Fruit fly (Drosophila melanogaster) whole organism, pupa: Measurements from ENCODE around the gene CG46465.
A peak's percentile ranks its signal among the peaks of the same experiment; 100 is the strongest.

Experiments
- CG10348 ChIP-seq: fragments of 200-800 bp; sonication (Bioruptor generic); IDR thresholded peaks from 2 replicates; pipeline ENCODE4 v1.3.6; 2022; ENCODE audit warnings: missing biosample characterization, missing genetic modification characterization
- CG12605 ChIP-seq: fragments of 200-800 bp; sonication (Bioruptor generic); IDR thresholded peaks from 2 replicates; pipeline ENCODE4 v1.3.6; 2022; ENCODE audit warnings: missing biosample characterization, missing genetic modification characterization
- CG4496 ChIP-seq: fragments of 200-800 bp; sonication (Bioruptor generic); IDR thresholded peaks from 3 replicates; pipeline ENCODE4 v1.3.6; 2022; ENCODE audit warnings: missing biosample characterization, missing genetic modification characterization
- CG8159 ChIP-seq: fragments of 200-800 bp; sonication (Bioruptor generic); optimal IDR thresholded peaks from 3 replicates; lab custom pipeline; 2018; ENCODE audit warnings: missing biosample characterization, mild to moderate bottlenecking, missing genetic modification characterization, moderate library complexity
- CG9948 ChIP-seq: fragments of 200-800 bp; sonication (Bioruptor generic); optimal IDR thresholded peaks from 2 replicates; lab custom pipeline; 2018; ENCODE audit warnings: missing biosample characterization, mild to moderate bottlenecking, missing genetic modification characterization, moderate library complexity
- EcR ChIP-seq: fragments of 200-800 bp; sonication (Bioruptor generic); optimal IDR thresholded peaks from 3 replicates; lab custom pipeline; 2019; ENCODE audit warnings: missing biosample characterization, missing genetic modification characterization, mild to moderate bottlenecking, moderate library complexity, missing genetic modification reagents
- Ets98B ChIP-seq: fragments of 200-800 bp; sonication (Bioruptor generic); IDR thresholded peaks from 2 replicates; pipeline ENCODE4 v1.3.6; 2022; ENCODE audit warnings: missing biosample characterization, missing genetic modification characterization
- fd96Ca ChIP-seq: fragments of 200-800 bp; sonication (Bioruptor generic); IDR thresholded peaks from 3 replicates; pipeline ENCODE4 v1.3.6; 2022; ENCODE audit warnings: missing biosample characterization, missing genetic modification characterization

dm6 chr2L:18968370-18969105 is 23.8 kb upstream of the CG46465 start, which contains the start of the genes Nak and Tango6:
- TF ChIP-seq EcR (GFP tag; lab: Kevin White, UChicago): peak; percentile 27
- TF ChIP-seq CG4496 (GFP tag; lab: Robert Waterston, UW): no peak
- TF ChIP-seq fd96Ca: no peak
- peak; percentile 33 for TF ChIP-seq CG8159 (tag; lab: Kevin White, UChicago)
- TF ChIP-seq CG10348: no peak
- TF ChIP-seq Ets98B (GFP tag; lab: Robert Waterston, UW): no peak
- TF ChIP-seq CG9948 (tag; lab: Kevin White, UChicago): no peak
- no peak for TF ChIP-seq CG12605 (GFP tag; lab: Robert Waterston, UW)
